Fruit fly (Drosophila melanogaster) whole organism, adult: ENCODE measurements around the gene CG10237.
A peak's percentile ranks its signal among the peaks of the same experiment; 100 is the strongest.

ENCODE experiments used
- CG11617 ChIP-seq: fragments of 200-800 bp; sonication (Bioruptor generic); optimal IDR thresholded peaks from 2 replicates; lab custom pipeline; 2017; ENCODE audit warnings: mild to moderate bottlenecking, missing biosample characterization, missing genetic modification reagents, missing genetic modification characterization
- CG12768 ChIP-seq: fragments of 200-800 bp; sonication (Bioruptor generic); optimal IDR thresholded peaks from 2 replicates; lab custom pipeline; 2017; ENCODE audit warnings: missing biosample characterization, missing genetic modification characterization, mild to moderate bottlenecking, moderate library complexity, missing genetic modification reagents
- CG14711 ChIP-seq: fragments of 200-800 bp; sonication (Bioruptor generic); optimal IDR thresholded peaks from 2 replicates; lab custom pipeline; 2018; ENCODE audit warnings: missing biosample characterization, mild to moderate bottlenecking, missing genetic modification characterization, moderate library complexity
- CG1620 ChIP-seq: fragments of 200-800 bp; sonication (Bioruptor generic); optimal IDR thresholded peaks from 2 replicates; lab custom pipeline; 2016; ENCODE audit warnings: missing biosample characterization, missing genetic modification characterization
- CG33017 ChIP-seq: fragments of 200-800 bp; sonication (Bioruptor generic); optimal IDR thresholded peaks from 2 replicates; lab custom pipeline; 2018; ENCODE audit warnings: missing biosample characterization, mild to moderate bottlenecking, missing genetic modification characterization, moderate library complexity
- CG5204 ChIP-seq: fragments of 200-800 bp; sonication (Bioruptor generic); optimal IDR thresholded peaks from 2 replicates; lab custom pipeline; 2016; ENCODE audit warnings: missing biosample characterization, missing genetic modification characterization
- CG7045 ChIP-seq: fragments of 200-800 bp; sonication (Bioruptor generic); optimal IDR thresholded peaks from 2 replicates; lab custom pipeline; 2017; ENCODE audit warnings: missing biosample characterization, mild to moderate bottlenecking, missing genetic modification characterization
- CG7101 ChIP-seq: fragments of 200-800 bp; sonication (Bioruptor generic); optimal IDR thresholded peaks from 2 replicates; lab custom pipeline; 2018; ENCODE audit warnings: missing biosample characterization, mild to moderate bottlenecking, missing genetic modification characterization, moderate library complexity
- Clk ChIP-seq: fragments of 200-800 bp; sonication (Bioruptor generic); optimal IDR thresholded peaks from 2 replicates; lab custom pipeline; 2017; ENCODE audit warnings: missing biosample characterization, missing genetic modification characterization
- Crg-1 ChIP-seq: fragments of 200-800 bp; sonication (Bioruptor generic); optimal IDR thresholded peaks from 2 replicates; lab custom pipeline; 2016; ENCODE audit warnings: missing biosample characterization, missing genetic modification characterization
- Hr96 ChIP-seq: fragments of 200-800 bp; sonication (Bioruptor generic); optimal IDR thresholded peaks from 2 replicates; lab custom pipeline; 2016; ENCODE audit warnings: missing biosample characterization, missing genetic modification characterization
- Mnt ChIP-seq: fragments of 200-800 bp; sonication (Bioruptor generic); optimal IDR thresholded peaks from 2 replicates; lab custom pipeline; 2016; ENCODE audit warnings: missing biosample characterization, mild to moderate bottlenecking, missing genetic modification characterization
- bab1 ChIP-seq: fragments of 200-800 bp; sonication (Bioruptor generic); optimal IDR thresholded peaks from 3 replicates; lab custom pipeline; 2019; ENCODE audit warnings: missing biosample characterization, mild to moderate bottlenecking, missing genetic modification characterization, moderate library complexity
- cic ChIP-seq: fragments of 200-800 bp; sonication (Bioruptor generic); optimal IDR thresholded peaks from 2 replicates; lab custom pipeline; 2017; ENCODE audit warnings: missing biosample characterization, mild to moderate bottlenecking, missing genetic modification characterization, moderate library complexity
- cnc ChIP-seq, 2 experiments: fragments of >200 bp; optimal IDR thresholded peaks; 2 replicates each; lab custom pipeline; 2017
- kay ChIP-seq: fragments of 200-800 bp; sonication (Bioruptor generic); peaks from one replicate; lab custom pipeline; 2016; ENCODE audit warnings: missing biosample characterization, missing genetic modification characterization, borderline replicate concordance
- ovo ChIP-seq: fragments of 200-800 bp; sonication (Bioruptor generic); optimal IDR thresholded peaks from 2 replicates; lab custom pipeline; 2016; ENCODE audit warnings: missing biosample characterization, missing genetic modification characterization
- pad ChIP-seq: fragments of 200-800 bp; sonication (Bioruptor generic); optimal IDR thresholded peaks from 3 replicates; lab custom pipeline; 2017; ENCODE audit warnings: missing biosample characterization, missing genetic modification characterization, mild to moderate bottlenecking, moderate library complexity, missing genetic modification reagents
- tj ChIP-seq: fragments of 200-800 bp; sonication (Bioruptor generic); optimal IDR thresholded peaks from 3 replicates; lab custom pipeline; 2017; ENCODE audit warnings: missing biosample characterization, mild to moderate bottlenecking, missing genetic modification characterization, moderate library complexity
- toe ChIP-seq: fragments of 200-800 bp; sonication (Bioruptor generic); optimal IDR thresholded peaks from 2 replicates; lab custom pipeline; 2016; ENCODE audit warnings: missing biosample characterization, missing genetic modification characterization

CG10237 gene

dm6 chr2L:19444734-19445140, 2.2 kb upstream of the CG10237 start, which contains the start of gene Hs2st:
Gene Hs2st (minus strand): TSS chr2L:19444750.
- TF ChIP-seq ovo (GFP tag; lab: Kevin White, UChicago): peak; percentile 92
- peak; percentile 96 for TF ChIP-seq CG14711 (tag; lab: Kevin White, UChicago)
- TF ChIP-seq CG33017 (tag; lab: Kevin White, UChicago): peak; percentile 85
- TF ChIP-seq CG5204 (GFP tag; lab: Kevin White, UChicago): peak; percentile 96
- TF ChIP-seq Mnt (GFP tag; lab: Kevin White, UChicago): peak; percentile 91
- peak; percentile 95 for TF ChIP-seq CG12768 (GFP tag; lab: Kevin White, UChicago)
- no peak for TF ChIP-seq kay (GFP tag; lab: Kevin White, UChicago)
- peak; percentile 98 for TF ChIP-seq CG1620 (GFP tag; lab: Kevin White, UChicago)
- peak; percentile 98 for TF ChIP-seq toe
- TF ChIP-seq CG11617 (GFP tag; lab: Kevin White, UChicago): peak; percentile 95
- TF ChIP-seq Hr96 (GFP tag; lab: Kevin White, UChicago): peak; percentile 96
- TF ChIP-seq cic (GFP tag; lab: Kevin White, UChicago): peak; percentile 79
- TF ChIP-seq Crg-1 (GFP tag; lab: Kevin White, UChicago): peak; percentile 98
- peak; percentile 91 for TF ChIP-seq bab1 (GFP tag; lab: Kevin White, UChicago)
- TF ChIP-seq pad: peak; percentile 88
- peak; percentile 90 for TF ChIP-seq CG7045 (GFP tag; lab: Kevin White, UChicago)
- peak; percentile 96 for TF ChIP-seq Clk (GFP tag; lab: Kevin White, UChicago)
- no peak for TF ChIP-seq cnc (optimal IDR thresholded peaks at IDR 0.05; lab: Kevin White, UChicago)
- peak; percentile 92 for TF ChIP-seq CG7101
- TF ChIP-seq tj (GFP tag; lab: Kevin White, UChicago): peak; percentile 94

DNA sequence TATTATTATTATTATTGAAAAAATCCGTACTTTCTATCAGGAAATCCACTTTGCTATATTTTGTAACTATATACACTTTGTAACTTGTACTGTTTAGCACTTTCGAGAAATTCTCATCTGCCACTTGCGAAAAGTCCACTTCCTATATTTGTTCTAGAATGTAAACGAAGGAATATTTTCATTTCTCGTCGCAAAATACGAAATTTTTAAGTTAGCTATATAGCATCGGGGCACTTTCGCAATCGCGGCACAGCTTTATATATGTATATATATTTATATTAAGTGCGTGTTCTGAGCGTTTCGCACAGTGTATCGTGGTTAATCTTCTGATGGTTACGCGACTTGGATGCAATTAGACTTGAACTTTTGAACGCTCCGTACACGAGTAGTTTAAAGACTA, 736 bp downstream of the CG10237 start, which contains the start of gene RanGAP:
Gene RanGAP (plus strand): TSS at position 169 of the 400 bp plus-strand sequence.
- TF ChIP-seq CG7045 (GFP tag; lab: Kevin White, UChicago) (peak; percentile 10), pad (no peak), kay (GFP tag; lab: Kevin White, UChicago) (peak; percentile 49)

- TF ChIP-seq CG5204 (GFP tag; lab: Kevin White, UChicago) (peak; percentile 33), tj (GFP tag; lab: Kevin White, UChicago) (peak; percentile 77), CG14711 (tag; lab: Kevin White, UChicago) (no peak)
Measured at dm6 chr2L:19441339-19441738, 1.2 kb downstream of the CG10237 start.

DNA sequence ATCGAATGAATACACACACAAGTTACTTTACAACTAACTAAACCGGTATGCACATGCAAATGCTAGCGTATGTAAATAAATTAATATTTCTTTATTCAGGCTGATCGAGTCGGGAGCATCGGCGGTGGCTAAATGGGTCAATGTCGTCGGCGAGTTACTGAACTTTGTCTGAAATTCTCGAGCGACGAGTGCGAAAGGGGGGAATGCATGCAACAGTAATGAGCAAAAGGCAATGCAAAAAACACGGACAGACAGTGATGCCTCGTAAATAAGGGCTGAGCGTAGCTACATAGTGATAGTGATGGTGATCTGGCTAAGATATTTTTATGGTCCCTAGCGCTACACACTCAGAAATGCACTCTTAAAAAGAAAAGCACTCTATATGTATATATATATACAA, 1.8 kb downstream of the CG10237 start:
- TF ChIP-seq kay (GFP tag; lab: Kevin White, UChicago) (no peak), cic (GFP tag; lab: Kevin White, UChicago) (peak; percentile 37), pad (peak; percentile 90), CG14711 (tag; lab: Kevin White, UChicago) (peak; percentile 4), Mnt (GFP tag; lab: Kevin White, UChicago) (no peak), CG12768 (GFP tag; lab: Kevin White, UChicago) (no peak), tj (GFP tag; lab: Kevin White, UChicago) (peak; percentile 61), CG11617 (GFP tag; lab: Kevin White, UChicago) (no peak), CG1620 (GFP tag; lab: Kevin White, UChicago) (peak; percentile 20), CG7101 (peak; percentile 9), Clk (GFP tag; lab: Kevin White, UChicago) (no peak), toe (no peak), cnc (optimal IDR thresholded peaks at IDR 0.05; lab: Kevin White, UChicago) (no peak)

dm6 chr2L:19440285-19440684, 2.2 kb downstream of the CG10237 start:
- TF ChIP-seq ovo (GFP tag; lab: Kevin White, UChicago) (no peak), cic (GFP tag; lab: Kevin White, UChicago) (no peak), CG33017 (tag; lab: Kevin White, UChicago) (no peak), kay (GFP tag; lab: Kevin White, UChicago) (peak; percentile 94)

dm6 chr2L:19439598-19440230, 2.8 kb downstream of the CG10237 start:
- no peak for TF ChIP-seq cnc (optimal IDR thresholded peaks at IDR 0.05; lab: Kevin White, UChicago)
- no peak for TF ChIP-seq kay (GFP tag; lab: Kevin White, UChicago)
- no peak for TF ChIP-seq ovo (GFP tag; lab: Kevin White, UChicago)
- no peak for TF ChIP-seq Crg-1 (GFP tag; lab: Kevin White, UChicago)
- no peak for TF ChIP-seq CG7045 (GFP tag; lab: Kevin White, UChicago)
- no peak for TF ChIP-seq Hr96 (GFP tag; lab: Kevin White, UChicago)
- no peak for TF ChIP-seq CG12768 (GFP tag; lab: Kevin White, UChicago)
- no peak for TF ChIP-seq toe
- no peak for TF ChIP-seq CG5204 (GFP tag; lab: Kevin White, UChicago)
- peak; percentile 5 for TF ChIP-seq CG1620 (GFP tag; lab: Kevin White, UChicago)
- TF ChIP-seq Clk (GFP tag; lab: Kevin White, UChicago): no peak
- TF ChIP-seq bab1 (GFP tag; lab: Kevin White, UChicago): no peak
- no peak for TF ChIP-seq CG14711 (tag; lab: Kevin White, UChicago)
- peak; percentile 22 for TF ChIP-seq CG7101
- TF ChIP-seq Mnt (GFP tag; lab: Kevin White, UChicago): no peak
